Fruit fly (Drosophila melanogaster): ENCODE data around the gene CG5961.

The CG5961 gene

dm6 chr3R:12433764-12434163, 26.3 kb downstream of the CG5961 start, which contains the start of the genes Aos1 and Srlp (continued):
- TF ChIP-seq twi (tag; optimal IDR thresholded peaks at IDR 0.05) (peak; percentile 46), da (GFP tag; optimal IDR thresholded peaks at IDR 0.05) (no peak), mam (GFP tag; optimal IDR thresholded peaks at IDR 0.05) (peak; percentile 15), YL-1 (GFP tag; optimal IDR thresholded peaks at IDR 0.05) (peak; percentile 63), lmd (GFP tag; IDR thresholded peaks at IDR 0.05) (peak; percentile 37; the same call in 1 of the 2 replicates), CG11696 (GFP tag; IDR thresholded peaks at IDR 0.05) (no peak), CG2116 (GFP tag; optimal IDR thresholded peaks at IDR 0.05) (peak; percentile 59), CG8388 (GFP tag; optimal IDR thresholded peaks at IDR 0.05) (peak; percentile 44), CG14050 (GFP tag; IDR thresholded peaks at IDR 0.05) (no peak), E2f1 (GFP tag; IDR thresholded peaks at IDR 0.05) (0 out of 2 replicates have a peak, but pooled peaks have one; percentile 8), CG2875 (GFP tag; optimal IDR thresholded peaks at IDR 0.05) (no peak), CG5245 (GFP tag; optimal IDR thresholded peaks at IDR 0.05) (peak; percentile 63), Chrac-16 (GFP tag; optimal IDR thresholded peaks at IDR 0.05) (peak; percentile 38), CG3281 (GFP tag; optimal IDR thresholded peaks at IDR 0.05) (peak; percentile 50), D19A (tag; optimal IDR thresholded peaks at IDR 0.05) (peak; percentile 52), Dek (tag; optimal IDR thresholded peaks at IDR 0.05) (peak; percentile 63), CG2678 (tag; optimal IDR thresholded peaks at IDR 0.05) (no peak), Pdp1 (GFP tag; optimal IDR thresholded peaks at IDR 0.05) (peak in 1 of 2 experiments; percentile 27), knrl (GFP tag; IDR thresholded peaks at IDR 0.05; ENCODE audit: partially characterized antibody) (0 out of 3 replicates have a peak, but pooled peaks have one; percentile 36), Dbx (GFP tag; IDR thresholded peaks at IDR 0.05) (0 out of 3 replicates have a peak, but pooled peaks have one; percentile 44), gfzf (GFP tag; optimal IDR thresholded peaks at IDR 0.05) (peak; percentile 74), CG2712 (tag; optimal IDR thresholded peaks at IDR 0.05) (peak; percentile 76), sc (optimal IDR thresholded peaks at IDR 0.05) (no peak), sc (GFP tag; optimal IDR thresholded peaks at IDR 0.05) (peak; percentile 1), tio (GFP tag; optimal IDR thresholded peaks at IDR 0.05) (no peak), CG7556 (GFP tag; optimal IDR thresholded peaks at IDR 0.05) (peak; percentile 40), pnt (GFP tag; optimal IDR thresholded peaks at IDR 0.05) (no peak), nmo (GFP tag; optimal IDR thresholded peaks at IDR 0.05) (peak; percentile 77), fu2 (GFP tag; optimal IDR thresholded peaks at IDR 0.05) (no peak), bsh (GFP tag; optimal IDR thresholded peaks at IDR 0.05) (peak in 1 of 2 experiments; percentile 49), CG13775 (GFP tag; optimal IDR thresholded peaks at IDR 0.05) (peak; percentile 56), CG12391 (tag; optimal IDR thresholded peaks at IDR 0.05) (peak; percentile 81), CG33557 (GFP tag; optimal IDR thresholded peaks at IDR 0.05) (peak; percentile 34), CoRest (tag; optimal IDR thresholded peaks at IDR 0.05) (peak; percentile 83), lilli (GFP tag; optimal IDR thresholded peaks at IDR 0.05) (peak; percentile 8), Gug (GFP tag; IDR thresholded peaks at IDR 0.05) (peak; percentile 1; the same call in 1 of the 4 replicates), dpn (GFP tag; optimal IDR thresholded peaks at IDR 0.05) (peak in 1 of 2 experiments; percentile 45), zfh2 (GFP tag; optimal IDR thresholded peaks at IDR 0.05) (peak; percentile 18), CG4820 (GFP tag; optimal IDR thresholded peaks at IDR 0.05) (peak; percentile 19), fd3F (GFP tag; optimal IDR thresholded peaks at IDR 0.05) (peak; percentile 42), HmgZ (tag; optimal IDR thresholded peaks at IDR 0.05) (peak; percentile 51), Xrp1 (GFP tag; IDR thresholded peaks at IDR 0.05) (peak; percentile 31; the same call in 1 of the 2 replicates), zen (tag; optimal IDR thresholded peaks at IDR 0.05) (peak; percentile 63), org-1 (GFP tag; optimal IDR thresholded peaks at IDR 0.05) (no peak), Ptx1 (GFP tag; IDR thresholded peaks at IDR 0.05) (peak; percentile 46), CG11723 (GFP tag; optimal IDR thresholded peaks at IDR 0.05) (peak; percentile 11), CG7987 (GFP tag; optimal IDR thresholded peaks at IDR 0.05) (no peak), Hr3 (GFP tag; optimal IDR thresholded peaks at IDR 0.05) (peak; percentile 66), Scr (GFP tag; IDR thresholded peaks at IDR 0.05; ENCODE audit: partially characterized antibody) (peak; percentile 50; the same call in 1 of the 2 replicates), tin (GFP tag; optimal IDR thresholded peaks at IDR 0.05) (peak; percentile 47)
